Worm (Caenorhabditis elegans) whole organism, L2 larva: ENCODE measurements around the gene nas-39.
"Not testable (repeated sequence)": the region's sequence is repeated elsewhere in the genome, so short reads cannot be mapped to it uniquely, and the experiment has no call there.

Experiments
- C34F6.9 ChIP-seq: fragments of 150-350 bp; optimal IDR thresholded peaks from 2 replicates; lab custom pipeline; 2014; ENCODE audit warnings: missing biosample characterization, missing genetic modification characterization
- F13H6.1 ChIP-seq: sonication (generic microtip); optimal IDR thresholded peaks from 2 replicates; lab custom pipeline; 2016; ENCODE audit warnings: missing genetic modification characterization, missing compliant biosample characterization
- R02D3.7 ChIP-seq: fragments of 150-350 bp; optimal IDR thresholded peaks from 2 replicates; lab custom pipeline; 2014; ENCODE audit warnings: missing biosample characterization, missing genetic modification characterization
- Y55F3AM.14 ChIP-seq: fragments of 200-800 bp; sonication (Bioruptor generic); optimal IDR thresholded peaks from 2 replicates; lab custom pipeline; 2018; ENCODE audit warnings: mild to moderate bottlenecking, missing genetic modification characterization, missing compliant biosample characterization
- alr-1 ChIP-seq: fragments of 150-350 bp; optimal IDR thresholded peaks from 2 replicates; lab custom pipeline; 2014; ENCODE audit warnings: missing biosample characterization, missing genetic modification characterization
- aly-2 ChIP-seq: fragments of 150-350 bp; optimal IDR thresholded peaks from 2 replicates; lab custom pipeline; 2014; ENCODE audit warnings: missing biosample characterization, missing genetic modification characterization
- ama-1 ChIP-seq: fragments of 150-350 bp; optimal IDR thresholded peaks from 2 replicates; lab custom pipeline; 2018; ENCODE audit warnings: inconsistent platforms
- blmp-1 ChIP-seq: sonication (generic microtip); optimal IDR thresholded peaks from 2 replicates; lab custom pipeline; 2017; ENCODE audit warnings: missing genetic modification characterization, mild to moderate bottlenecking, missing compliant biosample characterization, antibody characterized with exemption, moderate library complexity; ENCODE audit not compliant: insufficient read depth
- ceh-16 ChIP-seq: fragments of 150-350 bp; optimal IDR thresholded peaks from 2 replicates; lab custom pipeline; 2014; ENCODE audit warnings: missing biosample characterization, missing genetic modification characterization
- ceh-82 ChIP-seq: fragments of 150-350 bp; optimal IDR thresholded peaks from 2 replicates; lab custom pipeline; 2014; ENCODE audit warnings: missing biosample characterization, missing genetic modification characterization
- dmd-4 ChIP-seq: sonication (generic microtip); optimal IDR thresholded peaks from 2 replicates; lab custom pipeline; 2017; ENCODE audit warnings: missing biosample characterization, missing genetic modification characterization
- egl-27 ChIP-seq: sonication (generic microtip); optimal IDR thresholded peaks from 3 replicates; lab custom pipeline; 2017; ENCODE audit warnings: missing biosample characterization, missing genetic modification reagents, missing genetic modification characterization
- elt-3 ChIP-seq: sonication (generic microtip); optimal IDR thresholded peaks from 2 replicates; lab custom pipeline; 2017; ENCODE audit warnings: missing biosample characterization, missing genetic modification characterization
- fos-1 ChIP-seq: fragments of 150-350 bp; optimal IDR thresholded peaks from 2 replicates; lab custom pipeline; 2014; ENCODE audit warnings: missing biosample characterization, missing genetic modification characterization
- gmeb-1 ChIP-seq: fragments of 150-350 bp; optimal IDR thresholded peaks from 2 replicates; lab custom pipeline; 2014; ENCODE audit warnings: missing biosample characterization, missing genetic modification characterization
- lin-11 ChIP-seq: fragments of 150-350 bp; sonication (generic microtip); optimal IDR thresholded peaks from 2 replicates; lab custom pipeline; 2014; ENCODE audit warnings: missing biosample characterization, missing genetic modification characterization, inconsistent platforms, mixed read lengths
- lin-13 ChIP-seq: fragments of 150-350 bp; optimal IDR thresholded peaks from 2 replicates; lab custom pipeline; 2014; ENCODE audit warnings: missing biosample characterization, missing genetic modification reagents, missing genetic modification characterization
- lin-39 ChIP-seq: fragments of 150-350 bp; optimal IDR thresholded peaks from 2 replicates; lab custom pipeline; 2014; ENCODE audit warnings: missing biosample characterization, missing genetic modification reagents, missing genetic modification characterization
- lsy-2 ChIP-seq, 2 experiments: fragments of 150-350 bp in 1 of 2; sonication (generic microtip) in 1 of 2; optimal IDR thresholded peaks; 2 replicates each; lab custom pipeline; 2014 to 2017; ENCODE audit warnings: missing biosample characterization in 2 of 2, missing genetic modification characterization in 2 of 2
- mbf-1 ChIP-seq: sonication (generic microtip); optimal IDR thresholded peaks from 2 replicates; lab custom pipeline; 2017; ENCODE audit warnings: missing biosample characterization, missing genetic modification characterization
- nhr-10 ChIP-seq: sonication (generic microtip); optimal IDR thresholded peaks from 2 replicates; lab custom pipeline; 2017; ENCODE audit warnings: missing biosample characterization, missing genetic modification characterization
- nhr-12 ChIP-seq: fragments of 150-350 bp; optimal IDR thresholded peaks from 2 replicates; lab custom pipeline; 2014; ENCODE audit warnings: missing biosample characterization, missing genetic modification characterization
- nhr-21 ChIP-seq: fragments of 150-350 bp; optimal IDR thresholded peaks from 2 replicates; lab custom pipeline; 2014; ENCODE audit warnings: missing biosample characterization, missing genetic modification characterization
- nhr-23 ChIP-seq: fragments of 150-350 bp; optimal IDR thresholded peaks from 2 replicates; lab custom pipeline; 2014; ENCODE audit warnings: missing biosample characterization, missing genetic modification reagents, missing genetic modification characterization
- nhr-237 ChIP-seq: fragments of 150-350 bp; optimal IDR thresholded peaks from 2 replicates; lab custom pipeline; 2014; ENCODE audit warnings: missing biosample characterization, missing genetic modification characterization
- nhr-77 ChIP-seq: fragments of 150-350 bp; optimal IDR thresholded peaks from 2 replicates; lab custom pipeline; 2014; ENCODE audit warnings: missing biosample characterization, missing genetic modification characterization
- peb-1 ChIP-seq: fragments of 150-350 bp; optimal IDR thresholded peaks from 2 replicates; lab custom pipeline; 2014; ENCODE audit warnings: missing biosample characterization, missing genetic modification characterization
- sem-4 ChIP-seq: fragments of 150-350 bp; optimal IDR thresholded peaks from 2 replicates; lab custom pipeline; 2014; ENCODE audit warnings: missing biosample characterization, missing genetic modification reagents, missing genetic modification characterization
- skn-1 ChIP-seq: sonication (generic microtip); optimal IDR thresholded peaks from 2 replicates; lab custom pipeline; 2017; ENCODE audit warnings: missing biosample characterization, missing genetic modification characterization
- sma-3 ChIP-seq: sonication (generic microtip); optimal IDR thresholded peaks from 2 replicates; lab custom pipeline; 2016; ENCODE audit warnings: missing genetic modification reagents, missing genetic modification characterization, missing compliant biosample characterization
- sma-9 ChIP-seq, 2 experiments: fragments of 150-350 bp in 1 of 2; sonication (generic microtip) in 1 of 2; optimal IDR thresholded peaks; 2 replicates each; lab custom pipeline; 2014 to 2016; ENCODE audit warnings: missing genetic modification characterization in 2 of 2, mild to moderate bottlenecking in 1 of 2, missing biosample characterization in 1 of 2, missing compliant biosample characterization in 1 of 2, missing genetic modification reagents in 1 of 2, moderate library complexity in 1 of 2
- snpc-4 ChIP-seq: fragments of 150-350 bp; optimal IDR thresholded peaks from 2 replicates; lab custom pipeline; 2014; ENCODE audit warnings: missing biosample characterization, missing genetic modification characterization
- unc-39 ChIP-seq: fragments of 150-350 bp; optimal IDR thresholded peaks from 2 replicates; lab custom pipeline; 2014; ENCODE audit warnings: missing biosample characterization, missing genetic modification characterization
- unc-55 ChIP-seq: fragments of 150-350 bp; sonication (generic microtip); optimal IDR thresholded peaks from 3 replicates; lab custom pipeline; 2014; ENCODE audit warnings: missing biosample characterization, missing genetic modification reagents, missing genetic modification characterization
- unc-62 ChIP-seq: fragments of 150-350 bp; optimal IDR thresholded peaks from 2 replicates; lab custom pipeline; 2014; ENCODE audit warnings: missing biosample characterization, missing genetic modification reagents, missing genetic modification characterization
- zag-1 ChIP-seq: fragments of 150-350 bp; optimal IDR thresholded peaks from 2 replicates; lab custom pipeline; 2014; ENCODE audit warnings: missing biosample characterization, missing genetic modification characterization
- ztf-1 ChIP-seq: fragments of 200-800 bp; sonication (Bioruptor generic); conservative IDR thresholded peaks from 2 replicates; pipeline ENCODE4 v1.3.6; 2022; ENCODE audit warnings: missing genetic modification characterization, missing compliant biosample characterization
- ztf-4 ChIP-seq: fragments of 150-350 bp; optimal IDR thresholded peaks from 2 replicates; lab custom pipeline; 2014; ENCODE audit warnings: missing biosample characterization, missing genetic modification characterization

The nas-39 gene

DNA sequence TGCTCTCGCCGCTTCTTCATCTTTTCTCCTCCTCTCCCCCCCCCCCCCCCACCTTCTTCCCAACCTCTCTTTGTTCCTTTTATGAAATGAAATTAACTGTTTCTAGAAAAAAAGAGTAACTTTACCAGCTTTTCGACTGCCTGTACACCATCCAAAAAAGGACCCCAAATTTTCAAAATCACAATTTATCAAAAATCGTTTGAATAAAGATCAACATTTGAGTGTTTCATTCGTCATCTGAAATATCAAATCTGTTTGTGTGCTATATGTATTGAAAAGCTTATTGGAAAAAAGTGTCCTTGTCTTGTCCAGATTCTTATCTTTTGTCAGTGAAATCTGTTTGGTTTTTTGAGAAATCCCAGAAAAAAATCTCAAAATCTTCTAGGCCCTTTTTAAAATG, 5.6 kb upstream of the nas-39 start:
- TF ChIP-seq mbf-1, result no peak
- TF ChIP-seq nhr-77 (tag; lab: Kevin White, UChicago), result no peak
- TF ChIP-seq ama-1 (lab: Kevin White, UChicago), result no peak
- no peak for TF ChIP-seq unc-55 (GFP tag; lab: Kevin White, UChicago)
- no peak for TF ChIP-seq sma-9 (GFP tag; optimal IDR thresholded peaks at IDR 0.05; lab: Kevin White, UChicago)
- TF ChIP-seq sma-9 (tag; optimal IDR thresholded peaks at IDR 0.05; lab: Kevin White, UChicago), result no peak
- TF ChIP-seq lsy-2 (tag; optimal IDR thresholded peaks at IDR 0.05; lab: Kevin White, UChicago), result no peak
- no peak for TF ChIP-seq ceh-16 (tag; lab: Kevin White, UChicago)
- TF ChIP-seq Y55F3AM.14 (GFP tag; lab: Kevin White, UChicago), result no peak
- TF ChIP-seq aly-2, result no peak
- TF ChIP-seq R02D3.7, result no peak
- no peak for TF ChIP-seq sma-3 (GFP tag; lab: Kevin White, UChicago)
- no peak for TF ChIP-seq lin-39
- no peak for TF ChIP-seq nhr-21 (tag; lab: Kevin White, UChicago)
- no peak for TF ChIP-seq egl-27 (tag; lab: Kevin White, UChicago)
- no peak for TF ChIP-seq C34F6.9 (tag; lab: Kevin White, UChicago)
- no peak for TF ChIP-seq skn-1
- no peak for TF ChIP-seq ztf-1 (GFP tag; lab: Robert Waterston, UW)
- TF ChIP-seq nhr-10 (tag; lab: Kevin White, UChicago), result no peak
- TF ChIP-seq gmeb-1 (tag; lab: Kevin White, UChicago), result no peak

DNA sequence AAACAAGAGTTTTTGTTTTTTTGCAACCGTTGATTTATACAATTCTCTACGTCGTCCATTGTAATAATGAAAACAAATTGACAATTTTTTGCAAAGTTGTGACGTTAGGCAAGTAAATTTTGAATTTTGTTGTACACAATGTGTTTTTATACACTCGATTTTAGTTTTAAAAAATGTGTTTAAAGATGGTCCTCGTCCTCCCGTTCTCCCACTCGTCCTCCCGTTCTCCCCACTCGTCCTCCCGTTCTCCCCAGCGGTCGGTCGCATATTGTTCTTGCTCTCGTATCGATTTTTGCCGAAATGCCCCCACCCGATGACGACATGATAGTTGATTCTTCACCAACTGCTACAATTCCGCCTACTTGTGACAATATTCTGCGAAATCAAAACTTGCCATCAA, 5.1 kb upstream of the nas-39 start, which contains the start of gene F38E9.4:
Gene F38E9.4 (plus strand): TSS at position 301 of the 400 bp plus-strand sequence.
- TF ChIP-seq lin-39; unc-39 (tag; lab: Kevin White, UChicago); ceh-82 (tag; lab: Kevin White, UChicago): not testable (repeated sequence)

DNA sequence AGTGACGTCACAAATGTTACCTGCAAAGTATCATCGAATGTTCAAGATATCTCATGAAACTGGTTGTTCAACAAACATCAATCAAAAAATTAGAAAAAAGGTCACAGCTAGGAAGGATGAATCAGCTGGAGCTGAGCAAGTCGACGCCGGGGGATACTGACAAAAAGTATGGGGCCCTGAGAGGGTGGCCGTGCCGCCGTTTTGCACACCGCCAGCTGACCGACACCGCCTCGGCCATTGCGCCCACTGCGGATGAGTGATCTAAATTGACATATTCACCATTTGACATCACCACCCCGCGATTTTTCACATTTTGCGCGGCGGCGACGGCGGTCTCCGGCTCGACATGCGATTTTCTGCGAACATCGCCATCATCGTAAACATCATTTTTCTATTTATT, 386 bp downstream of the nas-39 start:
- no peak for TF ChIP-seq C34F6.9 (tag; lab: Kevin White, UChicago)
- TF ChIP-seq lsy-2 (tag; optimal IDR thresholded peaks at IDR 0.05; lab: Kevin White, UChicago), result no peak
- TF ChIP-seq lin-11, result no peak
- TF ChIP-seq peb-1, result no peak
- TF ChIP-seq sem-4 (tag; lab: Kevin White, UChicago), result no peak
- TF ChIP-seq blmp-1 (tag; lab: Kevin White, UChicago), result no peak
- no peak for TF ChIP-seq elt-3
- TF ChIP-seq lin-13 (GFP tag; lab: Kevin White, UChicago), result no peak
- no peak for TF ChIP-seq ztf-4 (tag; lab: Kevin White, UChicago)
- no peak for TF ChIP-seq dmd-4 (tag; lab: Kevin White, UChicago)
- no peak for TF ChIP-seq ztf-1 (GFP tag; lab: Robert Waterston, UW)
- TF ChIP-seq ceh-16 (tag; lab: Kevin White, UChicago), result no peak
- TF ChIP-seq Y55F3AM.14 (GFP tag; lab: Kevin White, UChicago), result no peak
- TF ChIP-seq nhr-23 (tag; lab: Kevin White, UChicago), result no peak
- TF ChIP-seq sma-3 (GFP tag; lab: Kevin White, UChicago), result no peak
- no peak for TF ChIP-seq F13H6.1 (tag; lab: Kevin White, UChicago)
- TF ChIP-seq mbf-1, result no peak
- no peak for TF ChIP-seq unc-62
- TF ChIP-seq unc-39 (tag; lab: Kevin White, UChicago), result no peak
- TF ChIP-seq nhr-21 (tag; lab: Kevin White, UChicago), result no peak

DNA sequence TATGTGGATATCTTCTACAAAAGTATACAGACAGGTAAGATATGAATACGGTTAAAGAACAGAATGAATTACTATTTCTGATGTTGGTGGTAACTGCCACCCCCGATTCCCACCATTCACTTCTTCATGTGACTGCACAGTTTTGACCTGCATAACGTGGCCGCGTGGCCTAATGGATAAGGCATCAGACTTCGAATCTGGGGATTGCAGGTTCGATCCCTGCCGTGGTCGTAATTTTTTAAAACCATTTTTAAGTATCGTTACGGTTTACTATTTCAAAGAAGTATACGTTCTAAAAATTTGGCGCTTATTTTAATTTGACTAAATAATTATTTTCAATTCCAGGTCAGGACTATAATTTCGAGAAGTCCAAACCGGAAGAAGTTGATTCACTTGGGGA, 4.6 kb downstream of the nas-39 start:
- TF ChIP-seq R02D3.7, result no peak
- TF ChIP-seq nhr-12 (tag; lab: Kevin White, UChicago), result no peak
- no peak for TF ChIP-seq ceh-82 (tag; lab: Kevin White, UChicago)

DNA sequence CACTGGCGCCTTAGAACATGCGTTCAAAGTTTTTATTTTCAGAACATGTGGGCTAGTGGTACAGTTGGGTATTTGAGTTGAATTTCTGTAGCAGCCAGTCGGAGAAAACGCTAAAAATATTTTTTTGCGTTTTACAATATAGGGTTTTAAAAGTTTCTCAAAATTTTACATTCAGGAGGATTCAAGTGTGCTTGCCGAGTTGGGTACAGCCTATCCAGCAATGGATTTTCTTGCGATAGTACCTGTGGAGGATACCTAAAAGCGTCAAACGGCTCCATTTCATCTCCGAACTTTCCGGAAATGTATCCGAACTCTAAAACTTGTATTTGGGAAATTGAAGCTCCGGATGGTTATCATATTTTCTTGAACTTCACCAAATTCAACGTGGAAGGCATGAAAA, 9.4 kb downstream of the nas-39 start:
- TF ChIP-seq nhr-12 (tag; lab: Kevin White, UChicago) (no peak), zag-1 (tag; lab: Kevin White, UChicago) (no peak), fos-1 (tag; lab: Kevin White, UChicago) (no peak), nhr-10 (tag; lab: Kevin White, UChicago) (no peak), ceh-82 (tag; lab: Kevin White, UChicago) (no peak), elt-3 (no peak), nhr-237 (tag; lab: Kevin White, UChicago) (no peak), aly-2 (no peak), snpc-4 (tag; lab: Kevin White, UChicago) (no peak), alr-1 (tag; lab: Kevin White, UChicago) (no peak), F13H6.1 (tag; lab: Kevin White, UChicago) (no peak), lin-13 (GFP tag; lab: Kevin White, UChicago) (no peak)
